Worm (Caenorhabditis elegans) whole organism, L1 larva: ENCODE data around the gene tnt-3.

Source experiments
- C04F5.9 ChIP-seq: sonication (generic microtip); optimal IDR thresholded peaks from 2 replicates; lab custom pipeline; 2016; ENCODE audit warnings: missing genetic modification characterization, missing compliant biosample characterization
- alr-1 ChIP-seq: fragments of 200-800 bp; sonication (Bioruptor generic); optimal IDR thresholded peaks from 2 replicates; lab custom pipeline; 2018; ENCODE audit warnings: borderline replicate concordance, mild to moderate bottlenecking, missing genetic modification characterization, missing compliant biosample characterization
- ama-1 ChIP-seq: fragments of 150-350 bp; optimal IDR thresholded peaks from 2 replicates; lab custom pipeline; 2014
- elt-3 ChIP-seq, 6 experiments: fragments of 150-350 bp in 1 of 6; sonication (generic microtip); optimal IDR thresholded peaks; 2 replicates each; lab custom pipeline; 2017 to 2018; ENCODE audit warnings: missing biosample characterization in 6 of 6, missing genetic modification characterization in 6 of 6, inconsistent platforms in 1 of 6
- lin-15B ChIP-seq: fragments of 150-350 bp; sonication (generic microtip); optimal IDR thresholded peaks from 3 replicates; lab custom pipeline; 2014; ENCODE audit warnings: missing biosample characterization, missing genetic modification characterization
- mep-1 ChIP-seq: fragments of 150-350 bp; optimal IDR thresholded peaks from 2 replicates; lab custom pipeline; 2014; ENCODE audit warnings: missing biosample characterization, missing genetic modification characterization
- nhr-76 ChIP-seq: sonication (generic microtip); optimal IDR thresholded peaks from 2 replicates; lab custom pipeline; 2017; ENCODE audit warnings: missing biosample characterization, missing genetic modification characterization
- nhr-77 ChIP-seq: fragments of 150-350 bp; optimal IDR thresholded peaks from 2 replicates; lab custom pipeline; 2014; ENCODE audit warnings: missing biosample characterization, missing genetic modification characterization
- sup-37 ChIP-seq: fragments of 200-800 bp; sonication (Bioruptor generic); optimal IDR thresholded peaks from 2 replicates; lab custom pipeline; 2018; ENCODE audit warnings: mild to moderate bottlenecking, missing genetic modification characterization, missing compliant biosample characterization
- vab-15 ChIP-seq: sonication (generic microtip); optimal IDR thresholded peaks from 2 replicates; lab custom pipeline; 2017; ENCODE audit warnings: missing genotype, mild to moderate bottlenecking, missing genetic modification characterization, missing compliant biosample characterization

ce11 chrX:7913830-7914229, 31.1 kb downstream of the tnt-3 start, which contains the start of gene C39D10.7:
- TF ChIP-seq nhr-77 (tag; lab: Kevin White, UChicago) (no peak), ama-1 (lab: Kevin White, UChicago) (no peak), C04F5.9 (tag; lab: Kevin White, UChicago) (no peak), nhr-76 (tag; lab: Kevin White, UChicago) (no peak), vab-15 (tag; lab: Kevin White, UChicago) (no peak), sup-37 (no peak), lin-15B (tag; lab: Kevin White, UChicago) (no peak), mep-1 (tag; lab: Kevin White, UChicago) (no peak), elt-3 (tag; optimal IDR thresholded peaks at IDR 0.05; lab: Kevin White, UChicago) (no peak), alr-1 (tag; lab: Kevin White, UChicago) (no peak)
